Worm (Caenorhabditis elegans) whole organism, L3 larva: ENCODE data around the gene dmd-6.

Experiments
- ceh-16 ChIP-seq: sonication (generic microtip); optimal IDR thresholded peaks from 2 replicates; lab custom pipeline; 2017; ENCODE audit warnings: missing biosample characterization, missing genetic modification characterization
- mdl-1 ChIP-seq: fragments of 150-350 bp; optimal IDR thresholded peaks from 2 replicates; lab custom pipeline; 2014; ENCODE audit warnings: missing biosample characterization, missing genetic modification characterization
- ztf-4 ChIP-seq: fragments of 150-350 bp; optimal IDR thresholded peaks from 2 replicates; lab custom pipeline; 2014; ENCODE audit warnings: missing biosample characterization, missing genetic modification characterization

ce11 chrIV:14605143-14605542 lies 11.3 kb upstream of the dmd-6 start:
- TF ChIP-seq ztf-4 (tag; lab: Kevin White, UChicago), result no peak
- TF ChIP-seq ceh-16, result no peak
- no peak for TF ChIP-seq mdl-1 (tag; lab: Kevin White, UChicago)
